Fruit fly (Drosophila melanogaster) S2 (cell line): ENCODE results near the gene Jon25Bi.

Source experiments
- CG8478 ChIP-seq: fragments of >200 bp; optimal IDR thresholded peaks from 2 replicates; lab custom pipeline; 2018
- CTCF ChIP-seq, 2 experiments: fragments of >200 bp; optimal IDR thresholded peaks; 2 replicates each; lab custom pipeline; 2018

- TF ChIP-seq CG8478 (lab: Kevin White, UChicago) (no peak), CTCF (optimal IDR thresholded peaks at IDR 0.05; lab: Kevin White, UChicago) (no peak)
Measured at dm6 chr2L:4967511-4967910, 12.6 kb upstream of the Jon25Bi start, which contains the start of gene eIF3i.
